Worm (Caenorhabditis elegans) whole organism, L2 larva: ENCODE measurements around the gene F19G12.4.

Experiments used
- Y55F3AM.14 ChIP-seq: fragments of 200-800 bp; sonication (Bioruptor generic); optimal IDR thresholded peaks from 2 replicates; lab custom pipeline; 2018; ENCODE audit warnings: mild to moderate bottlenecking, missing genetic modification characterization, missing compliant biosample characterization
- ama-1 ChIP-seq: fragments of 150-350 bp; optimal IDR thresholded peaks from 2 replicates; lab custom pipeline; 2018; ENCODE audit warnings: inconsistent platforms
- lin-13 ChIP-seq: fragments of 150-350 bp; optimal IDR thresholded peaks from 2 replicates; lab custom pipeline; 2014; ENCODE audit warnings: missing biosample characterization, missing genetic modification reagents, missing genetic modification characterization
- nhr-23 ChIP-seq: fragments of 150-350 bp; optimal IDR thresholded peaks from 2 replicates; lab custom pipeline; 2014; ENCODE audit warnings: missing biosample characterization, missing genetic modification reagents, missing genetic modification characterization
- unc-62 ChIP-seq: fragments of 150-350 bp; optimal IDR thresholded peaks from 2 replicates; lab custom pipeline; 2014; ENCODE audit warnings: missing biosample characterization, missing genetic modification reagents, missing genetic modification characterization
- ztf-11 ChIP-seq: sonication (generic microtip); optimal IDR thresholded peaks from 2 replicates; lab custom pipeline; 2017; ENCODE audit warnings: missing biosample characterization, missing genetic modification characterization

ce11 chrX:1393891-1394290 lies 23.2 kb upstream of the F19G12.4 start, which contains the start of gene F56C3.9:
- TF ChIP-seq Y55F3AM.14 (GFP tag; lab: Kevin White, UChicago) (no peak), lin-13 (GFP tag; lab: Kevin White, UChicago) (no peak), ama-1 (lab: Kevin White, UChicago) (no peak), ztf-11 (no peak), unc-62 (no peak), nhr-23 (tag; lab: Kevin White, UChicago) (no peak)
